Worm (Caenorhabditis elegans): ENCODE data around the gene ptb-1.

ptb-1 gene

DNA sequence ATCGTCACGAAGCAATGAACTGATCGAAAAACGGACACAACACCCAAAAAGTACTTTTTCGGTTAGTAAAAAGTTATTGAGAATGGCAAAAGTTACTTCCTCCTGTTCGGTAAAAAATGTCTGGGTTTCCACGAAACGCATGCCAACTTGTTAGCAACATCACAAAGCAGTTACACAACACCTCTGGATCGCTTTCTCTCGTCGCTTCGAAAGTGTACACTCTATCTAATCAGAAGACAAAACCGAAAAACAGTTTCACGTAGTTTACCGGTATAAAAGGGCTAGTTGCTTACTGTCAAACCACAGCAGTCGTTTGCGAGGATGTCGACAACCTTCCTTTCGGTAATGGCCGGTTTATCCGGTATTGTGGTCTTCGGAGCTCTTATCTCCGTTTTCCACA is 31.5 kb downstream of the ptb-1 start, which contains the start of gene col-80:
Gene col-80, plus strand, starts transcription at position 301 of the 400 bp plus-strand sequence.
- no peak for TF ChIP-seq B0310.2 (tag; optimal IDR thresholded peaks at IDR 0.05)

DNA sequence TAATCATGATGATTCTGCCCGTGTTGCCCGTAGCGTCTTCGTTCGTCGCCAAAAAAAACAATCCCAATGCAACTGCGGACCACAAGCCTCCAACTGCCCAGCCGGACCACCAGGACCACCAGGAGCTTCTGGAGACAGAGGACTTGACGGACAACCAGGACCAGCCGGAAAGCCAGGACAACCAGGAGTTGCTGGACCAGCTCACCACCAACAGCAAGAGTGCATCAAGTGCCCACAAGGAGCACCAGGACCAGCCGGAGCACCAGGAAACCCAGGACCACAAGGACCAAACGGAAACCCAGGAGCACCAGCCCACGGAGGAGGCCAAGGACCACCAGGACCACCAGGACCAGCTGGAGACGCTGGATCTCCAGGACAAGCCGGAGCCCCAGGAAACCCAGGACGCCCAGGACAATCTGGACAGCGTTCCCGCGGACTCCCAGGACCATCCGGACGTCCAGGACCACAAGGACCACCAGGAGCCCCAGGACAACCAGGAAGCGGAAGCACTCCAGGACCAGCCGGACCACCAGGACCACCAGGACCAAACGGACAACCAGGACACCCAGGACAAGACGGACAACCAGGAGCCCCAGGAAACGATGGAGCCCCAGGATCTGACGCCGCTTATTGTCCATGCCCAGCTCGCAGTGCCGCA is 32.2 kb downstream of the ptb-1 start:
- no peak for TF ChIP-seq ama-1 (optimal IDR thresholded peaks at IDR 0.05)
- no peak for TF ChIP-seq tbx-37 (GFP tag; conservative IDR thresholded peaks at IDR 0.05)
- TF ChIP-seq B0310.2 (tag; optimal IDR thresholded peaks at IDR 0.05), result no peak

DNA sequence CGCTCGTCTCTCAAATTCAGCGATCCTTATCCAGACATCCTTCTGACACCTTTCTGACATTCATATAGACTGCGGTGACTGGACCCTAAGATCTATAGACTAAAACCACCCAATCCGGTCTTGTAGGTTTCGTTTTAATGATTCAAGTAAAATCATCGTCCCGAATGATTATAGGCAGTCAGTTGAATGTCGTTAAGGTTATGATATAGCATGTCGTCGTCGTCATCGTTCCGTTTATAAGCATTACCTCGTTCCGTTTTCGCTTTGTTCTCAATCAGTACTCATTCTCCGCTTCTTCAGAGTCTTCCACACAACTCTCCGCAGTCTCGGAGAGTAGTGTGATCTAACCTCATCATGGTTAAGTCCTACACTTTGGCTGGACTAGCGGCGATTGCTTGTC is 33.3 kb downstream of the ptb-1 start, which contains the start of gene bli-1:
Gene bli-1, plus strand, starts transcription at position 301 of the 400 bp plus-strand sequence.
- TF ChIP-seq aly-1 (tag; optimal IDR thresholded peaks at IDR 0.05), result no peak
- TF ChIP-seq hmbx-1 (tag; optimal IDR thresholded peaks at IDR 0.05), result no peak
- TF ChIP-seq flt-1 (GFP tag; IDR thresholded peaks at IDR 0.05), result no peak
- TF ChIP-seq tra-4 (tag; optimal IDR thresholded peaks at IDR 0.05), result no peak
- TF ChIP-seq ceh-36 (tag; optimal IDR thresholded peaks at IDR 0.05), result no peak
- no peak for TF ChIP-seq pes-1 (GFP tag; IDR thresholded peaks at IDR 0.05)
- no peak for TF ChIP-seq scrt-1 (GFP tag; IDR thresholded peaks at IDR 0.05)
- no peak for TF ChIP-seq tbx-37 (GFP tag; conservative IDR thresholded peaks at IDR 0.05)
- no peak for TF ChIP-seq sea-1 (GFP tag; conservative IDR thresholded peaks at IDR 0.05)
- TF ChIP-seq F13C5.2 (tag; optimal IDR thresholded peaks at IDR 0.05), result no peak
- TF ChIP-seq ama-1 (optimal IDR thresholded peaks at IDR 0.05), result no peak
- no peak for TF ChIP-seq hmg-4 (GFP tag; optimal IDR thresholded peaks at IDR 0.05)
- TF ChIP-seq B0310.2 (tag; optimal IDR thresholded peaks at IDR 0.05), result no peak
- no peak for TF ChIP-seq tbx-11 (GFP tag; IDR thresholded peaks at IDR 0.05)
- no peak for TF ChIP-seq hnd-1 (tag; optimal IDR thresholded peaks at IDR 0.05)
- TF ChIP-seq ceh-13 (GFP tag; optimal IDR thresholded peaks at IDR 0.05), result no peak
- TF ChIP-seq ets-7 (tag; optimal IDR thresholded peaks at IDR 0.05), result no peak

DNA sequence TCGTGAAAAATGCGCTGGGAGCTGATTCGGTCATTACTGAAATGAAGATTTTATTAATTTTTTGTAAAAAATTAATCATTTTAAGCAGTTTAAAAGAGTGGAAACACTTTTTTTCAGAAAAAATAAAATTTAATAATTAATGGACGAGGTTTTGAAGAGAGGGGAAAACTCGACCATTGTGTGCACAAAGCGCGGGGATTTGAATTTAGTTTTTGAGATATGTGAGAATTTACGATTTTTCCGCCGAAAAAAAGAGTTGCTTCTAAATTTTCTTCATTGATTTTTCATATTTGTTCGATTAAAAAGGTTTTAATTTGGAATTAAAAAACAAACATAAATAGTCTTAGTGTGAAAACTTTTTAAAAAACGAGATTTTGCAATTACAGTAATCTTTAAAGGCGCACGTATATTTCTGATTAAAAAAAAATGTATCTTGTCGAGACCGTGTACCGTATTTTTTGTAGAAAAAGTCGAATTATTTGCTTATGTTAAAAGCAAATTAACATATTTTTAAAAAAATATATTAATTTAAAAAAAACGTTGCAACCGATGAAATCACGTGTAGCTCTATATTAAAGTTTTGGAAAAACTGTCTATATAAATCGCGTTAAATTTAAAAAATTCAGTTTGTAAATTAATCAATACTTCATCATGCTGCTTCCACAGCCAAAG is 39.0 kb downstream of the ptb-1 start, which contains the start of the genes dph-2 and C09G5.7:
Gene dph-2, minus strand, starts transcription at position 36 of the 672 bp plus-strand sequence.
Gene C09G5.7, plus strand, starts transcription at position 622 of the 672 bp plus-strand sequence.
- no peak for TF ChIP-seq hnd-1 (tag; optimal IDR thresholded peaks at IDR 0.05)
- TF ChIP-seq ets-7 (tag; optimal IDR thresholded peaks at IDR 0.05), result no peak

DNA sequence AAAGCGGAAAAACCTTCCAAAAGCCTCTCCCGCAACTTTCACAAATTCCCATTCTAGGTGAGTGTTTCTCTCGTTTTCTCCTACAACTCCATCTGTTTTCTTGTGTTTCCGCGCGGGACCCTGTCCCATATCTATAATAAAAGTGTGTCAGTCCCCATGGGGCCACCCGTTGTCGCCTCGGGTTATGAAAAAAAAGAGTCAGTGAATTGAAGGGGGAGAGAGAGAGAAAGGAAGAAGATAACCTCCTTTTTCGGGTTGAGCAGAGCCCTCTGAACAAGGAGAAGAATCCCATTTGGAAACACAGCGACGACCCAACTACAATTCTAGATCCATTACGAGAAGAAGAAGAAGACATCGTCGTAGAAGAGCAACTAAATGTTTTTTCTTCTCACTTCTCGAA is 41.7 kb downstream of the ptb-1 start, which contains the start of gene C09G5.13:
Gene C09G5.13, plus strand, starts transcription at position 301 of the 400 bp plus-strand sequence.
- TF ChIP-seq sea-1 (GFP tag; conservative IDR thresholded peaks at IDR 0.05), result no peak

DNA sequence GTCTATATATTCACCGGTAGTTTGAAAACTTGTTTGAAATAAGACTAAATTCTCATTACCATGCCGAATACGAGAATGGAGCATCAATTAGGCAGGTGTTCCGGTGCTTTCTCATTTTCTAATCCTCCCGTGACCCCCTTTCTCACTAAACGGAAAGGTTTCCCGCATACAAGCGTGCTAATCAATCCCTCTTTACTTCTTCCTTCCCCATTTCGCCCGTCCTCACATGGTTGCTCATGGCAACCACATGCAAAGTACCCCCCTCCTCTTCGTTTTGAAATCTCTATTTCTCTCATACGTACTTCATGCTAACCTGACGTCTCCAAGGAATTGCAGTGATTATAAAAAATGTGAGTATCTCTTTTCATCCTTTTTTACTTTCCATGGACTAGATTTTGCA is 44.5 kb downstream of the ptb-1 start, which contains the start of gene mks-5:
Gene mks-5, plus strand, starts transcription at position 301 of the 400 bp plus-strand sequence.
- TF ChIP-seq ets-7 (tag; optimal IDR thresholded peaks at IDR 0.05) (no peak), tra-4 (tag; optimal IDR thresholded peaks at IDR 0.05) (no peak), ama-1 (optimal IDR thresholded peaks at IDR 0.05) (no peak), F13C5.2 (tag; optimal IDR thresholded peaks at IDR 0.05) (no peak), aly-1 (tag; optimal IDR thresholded peaks at IDR 0.05) (no peak), hnd-1 (tag; optimal IDR thresholded peaks at IDR 0.05) (no peak), ceh-36 (tag; optimal IDR thresholded peaks at IDR 0.05) (no peak), flt-1 (GFP tag; IDR thresholded peaks at IDR 0.05) (no peak), scrt-1 (GFP tag; IDR thresholded peaks at IDR 0.05) (no peak), tbx-37 (GFP tag; conservative IDR thresholded peaks at IDR 0.05) (no peak)

DNA sequence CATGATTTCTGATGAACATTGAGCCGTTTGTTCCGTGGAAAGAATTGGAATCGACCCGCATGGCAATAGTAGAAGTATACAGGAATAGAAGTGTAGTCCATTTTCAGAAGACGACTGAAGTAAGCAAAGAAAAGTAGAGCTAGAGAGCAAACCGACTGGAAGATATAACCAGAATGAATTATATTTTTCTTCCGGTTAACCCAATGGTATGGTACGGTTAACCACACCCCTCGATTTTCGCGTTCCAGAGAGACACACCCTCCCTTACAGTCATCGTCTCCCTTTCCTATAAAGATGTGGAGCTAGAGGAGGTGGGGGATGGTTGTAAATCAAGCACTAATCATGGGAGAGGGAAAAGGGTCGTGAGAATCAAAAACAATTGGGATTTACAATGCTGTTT is 47.7 kb downstream of the ptb-1 start, which contains the start of gene C09G5.14:
Gene C09G5.14, minus strand, starts transcription at position 101 of the 400 bp plus-strand sequence.
- TF ChIP-seq scrt-1 (GFP tag; IDR thresholded peaks at IDR 0.05) (no peak), hmbx-1 (tag; optimal IDR thresholded peaks at IDR 0.05) (no peak), flt-1 (GFP tag; IDR thresholded peaks at IDR 0.05) (no peak), aly-1 (tag; optimal IDR thresholded peaks at IDR 0.05) (no peak), hnd-1 (tag; optimal IDR thresholded peaks at IDR 0.05) (no peak), tbx-37 (GFP tag; conservative IDR thresholded peaks at IDR 0.05) (no peak), B0310.2 (tag; optimal IDR thresholded peaks at IDR 0.05) (no peak), ama-1 (optimal IDR thresholded peaks at IDR 0.05) (no peak), F13C5.2 (tag; optimal IDR thresholded peaks at IDR 0.05) (no peak), sea-1 (GFP tag; conservative IDR thresholded peaks at IDR 0.05) (no peak), pes-1 (GFP tag; IDR thresholded peaks at IDR 0.05) (no peak), tbx-11 (GFP tag; IDR thresholded peaks at IDR 0.05) (no peak), ceh-36 (tag; optimal IDR thresholded peaks at IDR 0.05) (no peak), ceh-13 (GFP tag; optimal IDR thresholded peaks at IDR 0.05) (no peak), ets-7 (tag; optimal IDR thresholded peaks at IDR 0.05) (no peak), tra-4 (tag; optimal IDR thresholded peaks at IDR 0.05) (no peak)

DNA sequence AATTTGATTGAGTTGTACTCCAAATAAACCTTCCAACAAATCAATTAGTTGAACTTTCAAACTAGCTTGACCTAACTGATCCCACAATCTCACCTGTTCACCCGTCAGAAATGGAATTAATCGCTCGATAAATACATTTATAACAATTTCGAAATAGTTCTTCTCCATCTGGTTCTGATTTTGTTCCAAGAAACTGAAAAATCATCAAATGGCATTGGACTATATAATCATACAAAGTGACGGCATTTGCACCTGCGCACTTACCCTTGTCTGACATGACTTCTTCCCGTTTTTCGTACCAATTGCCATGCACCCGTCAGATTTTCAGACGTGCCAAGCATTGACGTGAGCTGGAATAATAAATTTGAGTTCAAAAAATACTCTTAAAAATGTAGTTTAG is 55.3 kb downstream of the ptb-1 start:
- no peak for TF ChIP-seq ceh-36 (tag; optimal IDR thresholded peaks at IDR 0.05)
- TF ChIP-seq B0310.2 (tag; optimal IDR thresholded peaks at IDR 0.05), result no peak
